Worm (Caenorhabditis elegans) whole organism, late embryonic: ENCODE measurements around the gene enpp-1.

Experiments used
- ama-1 ChIP-seq: fragments of 150-350 bp; optimal IDR thresholded peaks from 2 replicates; lab custom pipeline; 2014
- pag-3 ChIP-seq: sonication (generic microtip); optimal IDR thresholded peaks from 2 replicates; lab custom pipeline; 2016; ENCODE audit warnings: missing compliant biosample characterization, missing genetic modification characterization, borderline replicate concordance

DNA sequence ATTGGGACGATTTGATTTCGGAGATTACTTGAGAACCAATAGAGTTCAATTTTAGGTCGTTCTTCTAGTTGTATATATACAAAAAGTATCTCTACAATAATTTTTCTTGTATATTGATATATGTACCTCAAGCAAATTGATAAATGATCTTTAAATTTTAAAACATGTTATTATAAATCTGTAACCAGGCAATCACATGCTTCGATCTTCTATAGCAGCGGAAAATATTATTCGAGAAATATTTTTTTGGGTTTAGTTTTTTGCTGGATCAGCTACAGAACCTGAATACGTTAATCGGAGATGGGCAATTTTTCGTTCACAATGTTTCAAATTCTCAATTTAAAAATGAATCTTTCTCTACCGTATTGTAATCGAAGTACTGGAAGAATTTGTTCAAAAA, 42.5 kb upstream of the enpp-1 start, which contains the start of gene R07B7.12:
- TF ChIP-seq ama-1 (lab: Kevin White, UChicago) (no peak), pag-3 (no peak)
